Worm (Caenorhabditis elegans): ENCODE results near the gene crn-3.

- TF ChIP-seq unc-39 (tag; optimal IDR thresholded peaks at IDR 0.05) = no peak
- no peak for TF ChIP-seq lsy-2 (tag; optimal IDR thresholded peaks at IDR 0.05)
- TF ChIP-seq skn-1 (tag; optimal IDR thresholded peaks at IDR 0.05) = no peak
- TF ChIP-seq ceh-32 (tag; optimal IDR thresholded peaks at IDR 0.05; ENCODE audit: poor library complexity) = no peak
Measured at ce11 chrII:10545924-10546783, 41.7 kb upstream of the crn-3 start.

Data from whole organism, L4 larva.